Worm (Caenorhabditis elegans) whole organism, mixed stage, embryonic: ENCODE results near the gene tbx-8.

Experiments
- ceh-39 ChIP-seq: fragments of 150-350 bp; optimal IDR thresholded peaks from 2 replicates; lab custom pipeline; 2014; ENCODE audit warnings: missing biosample characterization, missing genetic modification characterization
- ceh-43 ChIP-seq: fragments of 200-800 bp; sonication (Bioruptor generic); optimal IDR thresholded peaks from 2 replicates; lab custom pipeline; 2018; ENCODE audit warnings: mild to moderate bottlenecking, missing genetic modification characterization, moderate library complexity, missing compliant biosample characterization
- ces-1 ChIP-seq: fragments of 150-350 bp; optimal IDR thresholded peaks from 2 replicates; lab custom pipeline; 2014; ENCODE audit warnings: missing biosample characterization, missing genetic modification reagents, missing genetic modification characterization
- elt-3 ChIP-seq: fragments of 150-350 bp; optimal IDR thresholded peaks from 2 replicates; lab custom pipeline; 2014; ENCODE audit warnings: missing biosample characterization, missing genetic modification characterization
- ham-2 ChIP-seq: fragments of 200-800 bp; sonication (Bioruptor generic); optimal IDR thresholded peaks from 2 replicates; lab custom pipeline; 2018; ENCODE audit warnings: mild to moderate bottlenecking, missing genetic modification characterization, missing compliant biosample characterization
- hlh-1 ChIP-seq: fragments of 150-350 bp; optimal IDR thresholded peaks from 2 replicates; lab custom pipeline; 2014; ENCODE audit warnings: missing biosample characterization, missing genetic modification reagents, missing genetic modification characterization
- lin-32 ChIP-seq: fragments of 200-800 bp; sonication (Bioruptor generic); optimal IDR thresholded peaks from 2 replicates; lab custom pipeline; 2018; ENCODE audit warnings: mild to moderate bottlenecking, missing genetic modification characterization, missing compliant biosample characterization
- lsy-2 ChIP-seq: fragments of 150-350 bp; optimal IDR thresholded peaks from 2 replicates; lab custom pipeline; 2014; ENCODE audit warnings: missing biosample characterization, missing genetic modification characterization
- mep-1 ChIP-seq: fragments of 150-350 bp; optimal IDR thresholded peaks from 2 replicates; lab custom pipeline; 2017; ENCODE audit warnings: missing biosample characterization, missing genetic modification reagents, missing genetic modification characterization, inconsistent platforms
- snpc-4 ChIP-seq: fragments of 150-350 bp; optimal IDR thresholded peaks from 2 replicates; lab custom pipeline; 2014; ENCODE audit warnings: missing biosample characterization, missing genetic modification characterization
- sptf-1 ChIP-seq: sonication (generic microtip); optimal IDR thresholded peaks from 2 replicates; lab custom pipeline; 2017; ENCODE audit warnings: mild to moderate bottlenecking, missing genetic modification characterization, moderate library complexity, missing compliant biosample characterization
- unc-39 ChIP-seq: fragments of 150-350 bp; optimal IDR thresholded peaks from 2 replicates; lab custom pipeline; 2014; ENCODE audit warnings: missing biosample characterization, missing genetic modification characterization
- unc-62 ChIP-seq: fragments of 150-350 bp; optimal IDR thresholded peaks from 2 replicates; lab custom pipeline; 2014; ENCODE audit warnings: missing biosample characterization, missing genetic modification reagents, missing genetic modification characterization

The tbx-8 gene

DNA sequence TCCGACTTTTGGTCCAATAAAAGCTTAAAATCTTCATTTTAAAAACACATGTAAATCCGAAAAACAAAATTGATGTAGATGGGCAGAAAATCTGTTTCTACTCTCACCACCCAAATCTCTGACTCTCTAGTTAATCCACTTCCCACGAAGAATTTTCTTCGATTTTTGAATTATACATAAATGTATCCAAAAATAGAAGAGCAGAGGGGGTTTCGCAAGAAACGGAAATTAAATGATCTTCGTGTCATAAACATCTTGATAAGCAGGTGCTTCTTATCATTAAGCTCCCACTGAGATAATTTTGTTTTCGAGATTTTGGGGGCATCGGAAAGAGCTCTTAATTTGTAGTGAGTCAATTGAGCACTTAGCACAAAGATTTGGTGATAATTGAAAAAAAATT lies 42.5 kb downstream of the tbx-8 start:
- TF ChIP-seq ceh-39 (tag; lab: Kevin White, UChicago) (no peak), mep-1 (tag; lab: Kevin White, UChicago) (no peak), sptf-1 (tag; lab: Kevin White, UChicago) (no peak), ces-1 (peak; percentile 18), ceh-43 (GFP tag; lab: Kevin White, UChicago) (no peak)
- TF ChIP-seq, all 35 proteins: peak for 1

DNA sequence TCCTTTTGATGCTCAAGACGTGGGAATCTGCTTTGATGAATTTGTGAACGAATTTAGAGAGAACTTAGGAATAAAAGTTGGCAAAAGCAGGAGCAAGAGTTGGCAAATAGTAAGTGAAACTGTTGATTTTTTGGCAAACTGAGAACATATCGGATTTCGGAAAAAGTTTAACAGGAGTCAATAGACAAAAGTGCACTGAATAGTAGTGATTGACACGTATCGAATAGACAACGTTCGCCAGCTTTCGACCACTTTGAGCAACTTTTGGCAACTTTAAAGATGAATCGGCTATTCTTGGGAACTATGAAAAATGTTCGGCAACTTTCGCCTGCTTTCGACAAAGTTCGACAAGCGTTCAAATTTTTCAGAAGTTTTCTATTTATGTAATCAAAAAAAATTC lies 44.5 kb downstream of the tbx-8 start, which contains the start of gene M03C11.9:
M03C11.9 (minus strand) TSS at position 101 of the 400 bp plus-strand sequence.
- TF ChIP-seq snpc-4 (tag; lab: Kevin White, UChicago) (no peak), sptf-1 (tag; lab: Kevin White, UChicago) (no peak), elt-3 (tag; lab: Kevin White, UChicago) (no peak), lin-32 (GFP tag; lab: Kevin White, UChicago) (no peak)

DNA sequence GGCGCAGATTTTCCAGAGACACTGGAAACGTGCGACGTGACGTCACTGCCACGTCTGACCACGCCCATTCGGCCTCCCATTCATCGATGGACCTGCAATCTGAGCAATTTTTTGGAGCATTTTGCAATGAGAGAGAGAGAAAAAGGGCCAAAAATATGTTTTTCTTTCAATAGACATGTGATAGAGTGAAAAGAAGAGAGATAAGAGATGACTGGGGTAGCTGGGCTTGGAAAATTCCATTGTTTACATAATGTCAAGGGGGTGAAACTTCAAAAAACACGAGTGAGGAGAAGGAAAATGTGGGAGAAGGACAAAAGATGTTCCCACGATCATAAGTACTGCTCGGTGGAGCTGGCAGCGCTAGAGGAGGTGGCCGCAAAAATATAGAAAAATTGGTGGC lies 48.8 kb downstream of the tbx-8 start, which contains the start of gene M03C11.1:
M03C11.1 (minus strand) TSS at position 101 of the 400 bp plus-strand sequence.
- TF ChIP-seq unc-62 (GFP tag; lab: Kevin White, UChicago) (no peak), unc-39 (no peak), hlh-1 (tag; lab: Kevin White, UChicago) (no peak), lsy-2 (no peak)

DNA sequence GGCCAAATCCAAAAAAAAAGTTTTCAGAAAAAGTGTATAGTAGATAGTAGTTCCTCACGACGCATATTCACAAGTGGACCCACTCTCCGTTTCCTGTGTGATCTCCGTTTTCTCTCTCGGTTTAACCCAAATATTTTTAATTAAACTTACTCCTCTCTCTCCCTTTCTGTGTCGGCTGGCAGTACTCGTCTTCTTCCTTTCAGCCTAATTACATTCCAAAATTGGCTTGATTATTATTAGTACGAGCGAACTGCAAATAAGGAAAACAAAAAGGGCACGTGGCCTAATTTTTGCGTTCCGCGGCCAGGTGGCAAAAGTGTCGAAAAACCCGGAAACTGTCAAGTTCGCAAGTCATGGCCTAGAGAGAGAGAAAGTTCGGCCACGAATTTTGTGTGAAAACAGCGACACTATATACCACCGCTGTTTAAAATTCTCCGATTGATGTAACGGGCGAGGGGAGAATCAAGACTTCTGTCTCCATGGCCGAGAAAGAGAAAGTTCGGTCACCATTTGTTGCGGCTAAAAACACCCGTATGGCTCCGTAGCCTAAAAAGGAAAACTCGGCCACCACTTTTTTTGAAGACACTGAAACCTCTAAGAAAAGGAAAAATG lies 49.8 kb downstream of the tbx-8 start:
- TF ChIP-seq sptf-1 (tag; lab: Kevin White, UChicago) (no peak), ces-1 (peak; percentile 63)

DNA sequence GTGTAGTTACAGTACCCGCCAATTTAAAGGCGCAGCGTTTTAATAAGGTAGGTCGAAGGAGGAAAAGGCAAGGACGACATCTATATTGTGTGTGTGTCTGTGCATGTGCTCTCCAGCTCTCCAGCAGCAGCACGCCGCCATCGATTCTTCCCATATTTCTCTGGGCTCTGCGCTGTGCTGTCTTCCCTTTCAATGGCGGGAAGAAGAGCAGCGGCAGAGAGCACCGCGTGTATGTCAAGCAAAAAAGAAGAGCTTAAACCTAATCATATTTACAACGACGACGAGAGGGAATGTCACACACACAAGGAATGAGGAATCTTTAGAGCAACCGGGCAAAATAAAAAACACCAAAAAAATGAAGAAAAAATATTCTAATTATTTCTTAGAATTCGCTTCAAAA lies 51.8 kb downstream of the tbx-8 start:
- TF ChIP-seq ham-2 (GFP tag; lab: Kevin White, UChicago) = no peak
- no peak for TF ChIP-seq snpc-4 (tag; lab: Kevin White, UChicago)
- peak; percentile 90 for TF ChIP-seq ces-1
- TF ChIP-seq, all 35 proteins: peak for 1
